Fruit fly (Drosophila melanogaster): Measurements from ENCODE around the gene Ca-alpha1T.

Gene Ca-alpha1T

dm6 chrX:6179428-6179827 is 12.9 kb downstream of the Ca-alpha1T start (continued):
- TF ChIP-seq Nf-YB (GFP tag; optimal IDR thresholded peaks at IDR 0.05) (no peak), pros (GFP tag; optimal IDR thresholded peaks at IDR 0.05) (no peak), Doc2 (GFP tag; IDR thresholded peaks at IDR 0.05) (no peak), CG17361 (GFP tag; IDR thresholded peaks at IDR 0.05) (no peak), CG10147 (GFP tag; optimal IDR thresholded peaks at IDR 0.05) (peak; percentile 57), nau (GFP tag; optimal IDR thresholded peaks at IDR 0.05) (no peak), Blimp-1 (GFP tag; optimal IDR thresholded peaks at IDR 0.05) (peak; percentile 36), pb (GFP tag; optimal IDR thresholded peaks at IDR 0.05) (no peak), Sin3A (optimal IDR thresholded peaks at IDR 0.05) (no peak), chm (GFP tag; IDR thresholded peaks at IDR 0.05) (no peak), bigmax (GFP tag; optimal IDR thresholded peaks at IDR 0.05) (no peak), ewg (GFP tag; optimal IDR thresholded peaks at IDR 0.05) (no peak), Dek (tag; optimal IDR thresholded peaks at IDR 0.05) (no peak), sob (GFP tag; IDR thresholded peaks at IDR 0.05) (peak; percentile 41; the same call in 1 of the 2 replicates), bbx (GFP tag; IDR thresholded peaks at IDR 0.05; ENCODE audit: partially characterized antibody) (no peak), inv (GFP tag; IDR thresholded peaks at IDR 0.05; ENCODE audit: partially characterized antibody) (no peak), CG7556 (GFP tag; optimal IDR thresholded peaks at IDR 0.05) (peak; percentile 26), Hand (GFP tag; optimal IDR thresholded peaks at IDR 0.05) (no peak), eve (GFP tag; optimal IDR thresholded peaks at IDR 0.05) (peak in 1 of 2 experiments; percentile 9), sqz (GFP tag; optimal IDR thresholded peaks at IDR 0.05) (no peak), cg (GFP tag; optimal IDR thresholded peaks at IDR 0.05) (no peak), unc-4 (GFP tag; IDR thresholded peaks at IDR 0.05; ENCODE audit: partially characterized antibody) (no peak), CG9609 (GFP tag; optimal IDR thresholded peaks at IDR 0.05) (peak; percentile 13), Nf-YC (tag; optimal IDR thresholded peaks at IDR 0.05) (no peak), salm (tag; optimal IDR thresholded peaks at IDR 0.05) (no peak), jigr1 (GFP tag; IDR thresholded peaks at IDR 0.05) (no peak), Eip74EF (GFP tag; optimal IDR thresholded peaks at IDR 0.05) (no peak), CG2202 (tag; optimal IDR thresholded peaks at IDR 0.05) (no peak), her (GFP tag; optimal IDR thresholded peaks at IDR 0.05) (no peak), kah (GFP tag; optimal IDR thresholded peaks at IDR 0.05) (no peak), tll (GFP tag; optimal IDR thresholded peaks at IDR 0.05) (no peak), CG11085 (GFP tag; IDR thresholded peaks at IDR 0.05) (no peak), ftz-f1 (GFP tag; optimal IDR thresholded peaks at IDR 0.05) (no peak), CoRest (tag; optimal IDR thresholded peaks at IDR 0.05) (no peak), wdn (GFP tag; IDR thresholded peaks at IDR 0.05) (no peak), vvl (GFP tag; IDR thresholded peaks at IDR 0.05) (peak; percentile 74), CG13424 (tag; optimal IDR thresholded peaks at IDR 0.05) (peak; percentile 27), CG4404 (GFP tag; IDR thresholded peaks at IDR 0.05) (no peak), tup (GFP tag; optimal IDR thresholded peaks at IDR 0.05) (no peak), dpn (GFP tag; optimal IDR thresholded peaks at IDR 0.05) (peak in 1 of 2 experiments; percentile 59), CG17612 (GFP tag; IDR thresholded peaks at IDR 0.05) (no peak), ap (GFP tag; IDR thresholded peaks at IDR 0.05) (no peak), pum (GFP tag; optimal IDR thresholded peaks at IDR 0.05) (peak; percentile 5), CG18262 (tag; optimal IDR thresholded peaks at IDR 0.05) (no peak), dan (GFP tag; IDR thresholded peaks at IDR 0.05) (no peak), CG17802 (tag; optimal IDR thresholded peaks at IDR 0.05) (no peak), Atf-2 (GFP tag; optimal IDR thresholded peaks at IDR 0.05) (no peak), usp (GFP tag; optimal IDR thresholded peaks at IDR 0.05) (no peak), CG9727 (GFP tag; optimal IDR thresholded peaks at IDR 0.05) (peak; percentile 26), crc (GFP tag; optimal IDR thresholded peaks at IDR 0.05) (no peak), MTF-1 (GFP tag; optimal IDR thresholded peaks at IDR 0.05; ENCODE audit: borderline replicate concordance) (no peak)

Data from whole organism, embryonic.